Fruit fly (Drosophila melanogaster) whole organism, embryonic: Measurements from ENCODE around the gene tbc.

Experiments
- CG1024 ChIP-seq: fragments of 200-800 bp; sonication (Bioruptor generic); IDR thresholded peaks from 2 replicates; pipeline ENCODE4 v1.3.6; 2022; ENCODE audit warnings: missing biosample characterization, missing genetic modification characterization
- CG11696 ChIP-seq: fragments of 200-800 bp; sonication (Bioruptor generic); IDR thresholded peaks from 2 replicates; pipeline ENCODE4 v1.3.6; 2022; ENCODE audit warnings: missing biosample characterization, missing genetic modification characterization
- CG12942 ChIP-seq: fragments of 200-800 bp; sonication (Bioruptor generic); optimal IDR thresholded peaks from 3 replicates; lab custom pipeline; 2016; ENCODE audit warnings: missing biosample characterization, missing genetic modification characterization
- CG13424 ChIP-seq: fragments of 200-800 bp; sonication (Bioruptor generic); optimal IDR thresholded peaks from 2 replicates; lab custom pipeline; 2019; ENCODE audit warnings: missing biosample characterization, mild to moderate bottlenecking, missing genetic modification characterization, moderate library complexity
- CG13894 ChIP-seq: fragments of 200-800 bp; sonication (Bioruptor generic); optimal IDR thresholded peaks from 3 replicates; lab custom pipeline; 2018; ENCODE audit warnings: missing biosample characterization, mild to moderate bottlenecking, missing genetic modification characterization, moderate library complexity
- CG14441 ChIP-seq: fragments of 200-800 bp; sonication (Bioruptor generic); IDR thresholded peaks from 2 replicates; pipeline ENCODE4 v1.3.6; 2022; ENCODE audit warnings: missing biosample characterization, missing genetic modification characterization
- CG15601 ChIP-seq: fragments of 200-800 bp; sonication (Bioruptor generic); optimal IDR thresholded peaks from 3 replicates; lab custom pipeline; 2019; ENCODE audit warnings: missing biosample characterization, mild to moderate bottlenecking, missing genetic modification characterization, moderate library complexity
- CG17328 ChIP-seq: fragments of 200-800 bp; sonication (Bioruptor generic); IDR thresholded peaks from 2 replicates; pipeline ENCODE4 v1.3.6; 2022; ENCODE audit warnings: missing biosample characterization, missing genetic modification characterization
- CG1832 ChIP-seq: fragments of 200-800 bp; sonication (Bioruptor generic); optimal IDR thresholded peaks from 2 replicates; lab custom pipeline; 2017; ENCODE audit warnings: missing biosample characterization, mild to moderate bottlenecking, missing genetic modification characterization, inconsistent platforms
- CG32772 ChIP-seq: fragments of 200-800 bp; sonication (Bioruptor generic); IDR thresholded peaks from 2 replicates; pipeline ENCODE4 v1.3.6; 2022; ENCODE audit warnings: missing biosample characterization, missing genetic modification characterization
- CG3726 ChIP-seq: fragments of 200-800 bp; sonication (Bioruptor generic); IDR thresholded peaks from 3 replicates; pipeline ENCODE4, ENCODE4 v1.3.6; 2022; ENCODE audit warnings: missing biosample characterization, missing genetic modification characterization
- CG3995 ChIP-seq: fragments of 200-800 bp; sonication (Bioruptor generic); optimal IDR thresholded peaks from 3 replicates; lab custom pipeline; 2016; ENCODE audit warnings: missing biosample characterization, missing genetic modification characterization
- CG4282 ChIP-seq: fragments of 200-800 bp; sonication (Bioruptor generic); optimal IDR thresholded peaks from 2 replicates; lab custom pipeline; 2016; ENCODE audit warnings: missing biosample characterization, missing genetic modification characterization
- CG4730 ChIP-seq: fragments of 200-800 bp; sonication (Bioruptor generic); IDR thresholded peaks from 2 replicates; pipeline ENCODE4 v1.3.6; 2022; ENCODE audit warnings: missing biosample characterization, missing genetic modification characterization
- CG5245 ChIP-seq: fragments of 200-800 bp; sonication (Bioruptor generic); optimal IDR thresholded peaks from 3 replicates; lab custom pipeline; 2016; ENCODE audit warnings: missing biosample characterization, missing genetic modification characterization
- CG6254 ChIP-seq: fragments of 200-800 bp; sonication (Bioruptor generic); optimal IDR thresholded peaks from 3 replicates; lab custom pipeline; 2017; ENCODE audit warnings: mild to moderate bottlenecking, missing biosample characterization, missing genetic modification reagents, missing genetic modification characterization
- CG9215 ChIP-seq: fragments of 200-800 bp; sonication (Bioruptor generic); IDR thresholded peaks from 2 replicates; pipeline ENCODE4 v1.3.6; 2022; ENCODE audit warnings: missing biosample characterization, missing genetic modification characterization
- CHES-1-like ChIP-seq: fragments of 200-800 bp; sonication (Bioruptor generic); optimal IDR thresholded peaks from 2 replicates; lab custom pipeline; 2016; ENCODE audit warnings: missing biosample characterization, missing genetic modification characterization
- CTCF ChIP-seq: fragments of 200-800 bp; sonication (Bioruptor generic); optimal IDR thresholded peaks from 2 replicates; lab custom pipeline; 2017; ENCODE audit warnings: missing biosample characterization, mild to moderate bottlenecking, missing genetic modification characterization, moderate library complexity
- Dip2 ChIP-seq: fragments of 200-800 bp; sonication (Bioruptor generic); IDR thresholded peaks from 2 replicates; pipeline ENCODE4 v1.3.6; 2022; ENCODE audit warnings: missing biosample characterization, missing genetic modification characterization
- Gug ChIP-seq: fragments of 200-800 bp; sonication (Bioruptor generic); IDR thresholded peaks from 4 replicates; pipeline ENCODE4 v1.3.6; 2022; ENCODE audit warnings: missing biosample characterization, missing genetic modification characterization
- H2.0 ChIP-seq: fragments of 200-800 bp; sonication (Bioruptor generic); IDR thresholded peaks from 2 replicates; pipeline ENCODE4 v1.3.6; 2022; ENCODE audit warnings: missing biosample characterization, missing genetic modification characterization
- HHEX ChIP-seq: fragments of 200-800 bp; sonication (Bioruptor generic); optimal IDR thresholded peaks from 3 replicates; lab custom pipeline; 2017; ENCODE audit warnings: missing biosample characterization, mild to moderate bottlenecking, missing genetic modification characterization, missing genetic modification reagents
- Hr51 ChIP-seq, 2 experiments: fragments of 200-800 bp; sonication (Bioruptor generic); optimal IDR thresholded peaks; 2 replicates in 1 of 2; 3 replicates in 1 of 2; lab custom pipeline; 2016 to 2018; ENCODE audit warnings: missing biosample characterization in 2 of 2, missing genetic modification characterization in 2 of 2, mild to moderate bottlenecking in 1 of 2, moderate library complexity in 1 of 2
- Mad ChIP-seq: fragments of 200-800 bp; sonication (Bioruptor generic); optimal IDR thresholded peaks from 2 replicates; lab custom pipeline; 2016; ENCODE audit warnings: missing biosample characterization, missing genetic modification characterization
- Meics ChIP-seq: fragments of 200-800 bp; sonication (Bioruptor generic); optimal IDR thresholded peaks from 2 replicates; lab custom pipeline; 2017; ENCODE audit warnings: missing biosample characterization, mild to moderate bottlenecking, missing genetic modification characterization
- Ptx1 ChIP-seq: fragments of 200-800 bp; sonication (Bioruptor generic); IDR thresholded peaks from 2 replicates; pipeline ENCODE4 v1.3.6; 2022; ENCODE audit warnings: missing biosample characterization, missing genetic modification characterization
- Tbp ChIP-seq: fragments of >200 bp; optimal IDR thresholded peaks from 2 replicates; lab custom pipeline; 2018; ENCODE audit warnings: missing biosample characterization, missing genetic modification characterization
- Usf ChIP-seq: fragments of 200-800 bp; sonication (Bioruptor generic); optimal IDR thresholded peaks from 2 replicates; lab custom pipeline; 2017; ENCODE audit warnings: missing genotype, missing biosample characterization, missing genetic modification characterization
- al ChIP-seq: fragments of 200-800 bp; sonication (Bioruptor generic); IDR thresholded peaks from 2 replicates; pipeline ENCODE4 v1.3.6; 2022; ENCODE audit warnings: missing biosample characterization, missing genetic modification characterization
- bowl ChIP-seq: fragments of 200-800 bp; sonication (Bioruptor generic); IDR thresholded peaks from 2 replicates; pipeline ENCODE4 v1.3.6; 2022; ENCODE audit warnings: missing biosample characterization, missing genetic modification characterization
- cas ChIP-seq: fragments of 200-800 bp; sonication (Bioruptor generic); IDR thresholded peaks from 2 replicates; pipeline ENCODE4 v1.3.6; 2022; ENCODE audit warnings: missing biosample characterization, missing genetic modification characterization
- crol ChIP-seq: fragments of 200-800 bp; sonication (Bioruptor generic); IDR thresholded peaks from 2 replicates; pipeline ENCODE4 v1.3.6; 2022; ENCODE audit warnings: missing biosample characterization, missing genetic modification characterization
- disco-r ChIP-seq: fragments of 200-800 bp; sonication (Bioruptor generic); optimal IDR thresholded peaks from 2 replicates; lab custom pipeline; 2016; ENCODE audit warnings: missing biosample characterization, missing genetic modification characterization
- dmrt11E ChIP-seq: fragments of 200-800 bp; sonication (Bioruptor generic); optimal IDR thresholded peaks from 3 replicates; lab custom pipeline; 2018; ENCODE audit warnings: missing biosample characterization, mild to moderate bottlenecking, missing genetic modification characterization, moderate library complexity
- emc ChIP-seq: fragments of 200-800 bp; sonication (Bioruptor generic); optimal IDR thresholded peaks from 2 replicates; lab custom pipeline; 2016; ENCODE audit warnings: missing biosample characterization, missing genetic modification characterization
- exex ChIP-seq: fragments of 200-800 bp; sonication (Bioruptor generic); optimal IDR thresholded peaks from 4 replicates; lab custom pipeline; 2018; ENCODE audit warnings: missing biosample characterization, mild to moderate bottlenecking, missing genetic modification characterization, moderate library complexity
- fd64A ChIP-seq: fragments of 200-800 bp; sonication (Bioruptor generic); optimal IDR thresholded peaks from 3 replicates; lab custom pipeline; 2018; ENCODE audit warnings: missing biosample characterization, mild to moderate bottlenecking, missing genetic modification characterization
- hkb ChIP-seq, 2 experiments: fragments of 200-800 bp in 1 of 2; fragments of >200 bp in 1 of 2; sonication (Bioruptor generic) in 1 of 2; IDR thresholded peaks in 1 of 2; optimal IDR thresholded peaks in 1 of 2; 2 replicates each; pipeline versions ENCODE4 v1.3.6 to Lab custom; 2017 to 2022; ENCODE audit warnings: missing biosample characterization in 1 of 2, missing genetic modification characterization in 1 of 2
- lab ChIP-seq: fragments of 200-800 bp; sonication (Bioruptor generic); optimal IDR thresholded peaks from 3 replicates; lab custom pipeline; 2017; ENCODE audit warnings: missing biosample characterization, missing genetic modification characterization, mild to moderate bottlenecking, moderate library complexity, missing genetic modification reagents
- mam ChIP-seq: fragments of 200-800 bp; sonication (Bioruptor generic); optimal IDR thresholded peaks from 3 replicates; lab custom pipeline; 2016; ENCODE audit warnings: missing biosample characterization, missing genetic modification characterization
- nerfin-2 ChIP-seq: fragments of 200-800 bp; sonication (Bioruptor generic); IDR thresholded peaks from 2 replicates; pipeline ENCODE4 v1.3.6; 2022; ENCODE audit warnings: missing biosample characterization, missing genetic modification characterization; ENCODE audit not compliant: partially characterized antibody
- otp ChIP-seq: fragments of 200-800 bp; sonication (Bioruptor generic); IDR thresholded peaks from 3 replicates; pipeline ENCODE4, ENCODE4 v1.3.6; 2022; ENCODE audit warnings: missing biosample characterization, missing genetic modification characterization
- p53 ChIP-seq: fragments of 200-800 bp; sonication (Bioruptor generic); optimal IDR thresholded peaks from 2 replicates; lab custom pipeline; 2016; ENCODE audit warnings: missing biosample characterization, missing genetic modification characterization
- sens ChIP-seq: fragments of 200-800 bp; sonication (Bioruptor generic); peaks from one replicate; lab custom pipeline; 2016; ENCODE audit warnings: missing biosample characterization, missing genetic modification characterization
- seq ChIP-seq: fragments of 200-800 bp; sonication (Bioruptor generic); IDR thresholded peaks from 2 replicates; pipeline ENCODE4 v1.3.6; 2022; ENCODE audit warnings: missing biosample characterization, missing genetic modification characterization
- sima ChIP-seq: fragments of 200-800 bp; sonication (Bioruptor generic); optimal IDR thresholded peaks from 2 replicates; lab custom pipeline; 2016; ENCODE audit warnings: missing biosample characterization, missing genetic modification characterization
- tap ChIP-seq: fragments of 200-800 bp; optimal IDR thresholded peaks from 3 replicates; lab custom pipeline; 2019; ENCODE audit warnings: missing biosample characterization, mild to moderate bottlenecking, missing genetic modification characterization, moderate library complexity
- trh ChIP-seq: fragments of 200-800 bp; sonication (Bioruptor generic); optimal IDR thresholded peaks from 2 replicates; lab custom pipeline; 2016; ENCODE audit warnings: missing biosample characterization, missing genetic modification characterization

tbc gene

dm6 chrX:20481404-20481803 is 32.3 kb downstream of the tbc start (continued):
- TF ChIP-seq crol (GFP tag; lab: Robert Waterston, UW): peak; percentile 38; the same call in 1 of the 2 replicates

DNA sequence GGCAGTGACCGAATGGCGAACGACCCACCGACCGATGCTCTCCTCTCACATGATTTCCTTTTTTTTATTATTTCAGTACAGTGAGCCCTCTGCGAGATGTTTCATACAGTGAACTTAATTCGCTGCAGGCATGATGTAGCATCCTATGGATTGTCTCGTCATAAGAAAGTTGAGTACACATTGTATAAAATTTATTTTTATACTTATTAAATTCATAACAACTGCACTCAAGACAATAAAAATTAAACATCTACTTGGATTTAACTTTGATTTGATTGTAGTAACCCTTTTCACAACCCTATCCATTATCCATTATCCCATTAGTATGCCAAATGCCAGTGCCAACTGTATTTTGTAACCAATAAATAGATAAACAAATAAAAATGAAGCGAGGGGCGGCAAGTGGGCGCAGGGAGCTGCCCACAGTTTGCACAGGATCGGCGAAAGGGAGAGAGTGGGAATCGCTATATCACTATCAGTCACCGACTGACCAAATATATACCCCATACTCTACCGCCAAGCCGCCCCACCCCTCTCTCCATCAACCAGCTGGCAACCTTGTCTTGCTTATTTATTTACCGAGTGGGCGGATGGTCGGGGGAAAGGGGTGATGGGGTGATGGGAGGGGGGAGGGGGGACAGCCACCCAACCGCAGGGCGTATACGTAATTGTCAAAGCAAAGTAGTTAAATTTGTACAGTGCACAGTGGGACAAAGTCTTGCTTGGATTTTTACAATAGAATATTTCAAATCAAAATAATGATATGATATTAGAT is 33.8 kb downstream of the tbc start:
- TF ChIP-seq trh (GFP tag; lab: Kevin White, UChicago) (no peak), sima (GFP tag; lab: Kevin White, UChicago) (no peak), CG3995 (GFP tag; lab: Kevin White, UChicago) (no peak), lab (GFP tag; lab: Kevin White, UChicago) (peak; percentile 7), disco-r (GFP tag; lab: Kevin White, UChicago) (no peak), CG11696 (GFP tag; lab: Robert Waterston, UW) (no peak), CTCF (GFP tag; lab: Kevin White, UChicago) (no peak), CG32772 (GFP tag; lab: Robert Waterston, UW) (no peak), CG13894 (tag; lab: Kevin White, UChicago) (no peak), hkb (optimal IDR thresholded peaks at IDR 0.05; lab: Kevin White, UChicago) (no peak), hkb (GFP tag; IDR thresholded peaks at IDR 0.05; lab: Robert Waterston, UW) (0 out of 2 replicates have a peak, but pooled peaks have one; percentile 49), Usf (GFP tag; lab: Kevin White, UChicago) (no peak), CG12942 (GFP tag; lab: Kevin White, UChicago) (no peak), dmrt11E (tag; lab: Kevin White, UChicago) (no peak), CG13424 (no peak), al (GFP tag; lab: Robert Waterston, UW) (no peak), cas (GFP tag; lab: Robert Waterston, UW) (no peak), Dip2 (GFP tag; lab: Robert Waterston, UW) (no peak), CG5245 (GFP tag; lab: Kevin White, UChicago) (no peak), fd64A (GFP tag; lab: Kevin White, UChicago) (no peak), CHES-1-like (no peak), CG9215 (GFP tag; lab: Robert Waterston, UW) (no peak), Hr51 (GFP tag; optimal IDR thresholded peaks at IDR 0.05; lab: Kevin White, UChicago) (peak in 1 of 2 experiments; percentile 6), bowl (no peak), mam (GFP tag; lab: Kevin White, UChicago) (no peak), nerfin-2 (GFP tag; lab: Robert Waterston, UW) (no peak), CG1024 (no peak), CG4730 (GFP tag; lab: Robert Waterston, UW) (no peak), CG15601 (tag; lab: Kevin White, UChicago) (no peak), tap (tag; lab: Kevin White, UChicago) (no peak), CG4282 (GFP tag; lab: Kevin White, UChicago) (no peak), sens (GFP tag; lab: Kevin White, UChicago) (peak; percentile 39), Meics (GFP tag; lab: Kevin White, UChicago) (peak; percentile 3), CG17328 (GFP tag; lab: Robert Waterston, UW) (no peak), emc (GFP tag; lab: Kevin White, UChicago) (no peak), exex (tag; lab: Kevin White, UChicago) (no peak), p53 (no peak), H2.0 (no peak), otp (GFP tag; lab: Robert Waterston, UW) (no peak), CG14441 (GFP tag; lab: Robert Waterston, UW) (no peak), Tbp (GFP tag; lab: Kevin White, UChicago) (no peak), CG3726 (GFP tag; lab: Robert Waterston, UW) (no peak), Ptx1 (GFP tag; lab: Robert Waterston, UW) (peak; percentile 43; the same call in 1 of the 2 replicates), CG1832 (no peak), Gug (0 out of 4 replicates have a peak, but pooled peaks have one; percentile 15), Mad (GFP tag; lab: Kevin White, UChicago) (no peak), seq (GFP tag; lab: Robert Waterston, UW) (no peak), HHEX (GFP tag; lab: Kevin White, UChicago) (no peak), CG6254 (no peak)
